Worm (Caenorhabditis elegans): ENCODE data around the gene T10B5.10.
"Not testable (repeated sequence)": the region's sequence is repeated elsewhere in the genome, so short reads cannot be mapped to it uniquely, and the experiment has no call there.

The T10B5.10 gene

DNA sequence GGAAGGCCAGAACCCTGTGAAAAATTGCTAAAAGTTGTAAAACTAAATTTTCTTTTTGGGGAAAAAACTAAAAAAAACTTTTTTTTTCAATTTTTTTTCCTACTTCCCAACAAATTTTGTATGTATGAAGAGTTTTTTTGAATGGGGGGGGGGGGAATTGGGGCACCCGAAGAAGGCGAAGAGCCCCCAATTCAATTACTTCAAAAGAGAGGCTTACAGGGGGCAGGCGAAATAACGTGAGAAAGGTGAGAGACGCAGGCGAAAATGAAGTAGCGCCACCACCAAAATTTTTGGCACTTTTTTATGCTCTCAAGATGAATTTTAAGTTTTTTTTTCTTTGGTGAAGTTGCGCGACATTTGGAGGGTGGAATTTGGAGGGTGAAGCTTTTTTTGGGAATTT is 6.9 kb upstream of the T10B5.10 start:
- TF ChIP-seq unc-62 (GFP tag; optimal IDR thresholded peaks at IDR 0.05) = no peak

DNA sequence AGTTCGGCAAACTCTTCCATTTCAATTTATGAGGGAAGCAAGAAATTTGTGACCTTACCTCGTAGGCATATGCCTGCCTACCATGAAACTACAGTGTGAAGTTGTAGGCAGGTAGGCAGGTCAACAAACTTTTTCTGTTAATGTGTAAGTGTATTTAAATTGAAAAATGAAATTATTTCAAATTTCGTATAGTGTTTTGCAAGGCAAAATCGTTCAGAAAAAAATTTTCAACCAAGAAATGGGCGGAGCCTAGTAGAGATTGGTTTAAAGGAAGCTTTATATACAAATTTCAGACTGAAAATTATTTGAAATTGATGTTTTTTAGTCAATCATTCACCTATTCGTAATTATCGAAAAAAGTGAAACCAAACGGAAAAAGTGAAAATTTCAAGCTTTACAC is 1.8 kb upstream of the T10B5.10 start:
- TF ChIP-seq unc-62 (GFP tag; optimal IDR thresholded peaks at IDR 0.05) = no peak

- no peak for TF ChIP-seq unc-62 (GFP tag; optimal IDR thresholded peaks at IDR 0.05)
Observed at ce11 chrV:1855087-1855486, 989 bp downstream of the T10B5.10 start.

DNA sequence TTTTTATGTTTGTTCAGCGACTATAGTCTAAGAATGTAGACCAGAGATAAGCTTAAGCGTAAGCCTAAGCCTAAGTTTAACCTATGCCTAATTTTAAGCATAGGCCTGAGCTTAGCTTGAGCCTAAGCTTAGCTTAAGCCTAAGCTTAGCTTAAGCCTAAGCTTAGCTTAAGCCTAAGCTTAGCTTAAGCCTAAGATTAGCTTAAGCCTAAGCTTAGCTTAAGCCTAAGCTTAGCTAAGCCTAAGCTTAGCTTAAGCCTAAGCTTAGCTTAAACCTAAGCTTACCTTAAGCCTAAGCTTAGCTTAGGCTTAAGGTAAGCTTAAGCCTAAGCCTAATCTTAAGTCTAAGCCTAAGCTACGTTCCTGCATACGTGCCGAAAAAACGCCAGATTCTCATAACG is 7.5 kb downstream of the T10B5.10 start:
- TF ChIP-seq unc-62 (GFP tag; optimal IDR thresholded peaks at IDR 0.05) = no peak

- TF ChIP-seq unc-62 (GFP tag; optimal IDR thresholded peaks at IDR 0.05) = no peak
Observed at ce11 chrV:1845977-1846376, 10.1 kb downstream of the T10B5.10 start, which contains the start of gene T10B5.7. TSS of gene T10B5.7 (plus strand) at chrV:1846201.

DNA sequence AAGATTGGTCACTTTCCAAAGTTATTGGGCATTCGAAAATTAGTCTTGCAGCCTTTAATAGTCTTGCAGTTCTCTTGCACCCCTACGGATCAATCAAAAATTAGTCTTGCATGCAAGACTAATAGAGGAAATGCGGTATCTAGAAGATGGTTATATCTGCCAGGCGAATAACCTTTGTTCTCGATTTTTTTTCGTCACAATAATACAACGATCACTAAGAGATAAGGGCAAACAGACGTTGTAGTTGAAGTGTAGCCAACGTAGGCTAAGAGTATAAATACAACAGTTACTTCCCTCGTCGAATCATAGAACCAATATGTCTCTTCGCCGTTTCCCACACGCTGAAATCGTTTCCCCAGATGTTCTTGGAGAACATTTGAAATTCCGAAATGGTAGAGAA is 14.3 kb downstream of the T10B5.10 start, which contains the start of gene T10B5.8:
Gene T10B5.8 (plus strand): TSS at position 301 of the 400 bp plus-strand sequence.
- no peak for TF ChIP-seq unc-62 (GFP tag; optimal IDR thresholded peaks at IDR 0.05)

DNA sequence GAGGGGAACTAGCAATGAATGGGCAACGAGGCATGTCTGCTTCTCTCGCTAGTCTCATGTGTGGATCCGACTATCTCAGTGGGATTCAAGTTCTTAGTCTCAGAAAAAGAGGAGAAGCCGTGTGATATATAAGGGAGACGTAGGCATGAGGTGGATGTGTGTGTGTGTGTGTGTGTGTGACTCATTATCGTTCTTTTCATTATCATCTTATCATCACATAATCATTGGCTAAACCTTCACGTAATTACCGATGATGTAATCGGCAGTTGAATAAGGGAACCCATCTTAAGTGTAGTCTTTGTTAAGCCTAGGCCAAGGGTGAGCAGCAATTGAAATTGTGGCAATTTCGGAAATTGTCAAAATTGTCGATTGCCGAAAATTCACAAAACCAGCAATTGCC is 26.1 kb downstream of the T10B5.10 start, which contains the start of gene Y32G9B.1:
Gene Y32G9B.1 (minus strand): TSS at position 101 of the 400 bp plus-strand sequence.
- TF ChIP-seq unc-62 (GFP tag; optimal IDR thresholded peaks at IDR 0.05) = no peak

DNA sequence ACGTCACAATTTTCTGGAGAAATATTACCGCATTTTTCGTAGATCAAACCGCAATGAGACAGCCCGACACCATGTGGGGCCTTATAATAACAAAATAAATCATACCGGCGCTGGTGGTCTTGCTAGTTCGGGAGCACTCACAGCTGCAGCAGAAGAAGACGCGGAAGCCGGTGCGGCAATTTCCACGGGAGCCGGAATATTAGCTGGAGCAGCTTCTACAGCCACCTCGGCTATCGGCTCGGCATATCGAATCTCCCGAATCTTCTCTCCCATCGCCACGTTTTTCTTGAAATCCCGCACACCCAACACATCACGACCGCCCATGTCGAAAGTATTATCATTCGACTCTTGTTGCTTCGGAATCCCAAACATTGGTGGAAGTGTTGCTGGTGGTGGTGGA is 31.5 kb downstream of the T10B5.10 start:
- no peak for TF ChIP-seq unc-62 (GFP tag; optimal IDR thresholded peaks at IDR 0.05)

- no peak for TF ChIP-seq unc-62 (GFP tag; optimal IDR thresholded peaks at IDR 0.05)
Observed at ce11 chrV:1821287-1821686, 34.8 kb downstream of the T10B5.10 start, which contains the start of the genes gly-7 and mrpl-39. TSS of gene gly-7 (minus strand) at chrV:1821323. TSS of gene mrpl-39 (plus strand) at chrV:1821579.

ce11 chrV:1820749-1821148 is 35.3 kb downstream of the T10B5.10 start:
- no peak for TF ChIP-seq unc-62 (GFP tag; optimal IDR thresholded peaks at IDR 0.05)

- no peak for TF ChIP-seq unc-62 (GFP tag; optimal IDR thresholded peaks at IDR 0.05)
Observed at ce11 chrV:1820016-1820415, 36.1 kb downstream of the T10B5.10 start.

DNA sequence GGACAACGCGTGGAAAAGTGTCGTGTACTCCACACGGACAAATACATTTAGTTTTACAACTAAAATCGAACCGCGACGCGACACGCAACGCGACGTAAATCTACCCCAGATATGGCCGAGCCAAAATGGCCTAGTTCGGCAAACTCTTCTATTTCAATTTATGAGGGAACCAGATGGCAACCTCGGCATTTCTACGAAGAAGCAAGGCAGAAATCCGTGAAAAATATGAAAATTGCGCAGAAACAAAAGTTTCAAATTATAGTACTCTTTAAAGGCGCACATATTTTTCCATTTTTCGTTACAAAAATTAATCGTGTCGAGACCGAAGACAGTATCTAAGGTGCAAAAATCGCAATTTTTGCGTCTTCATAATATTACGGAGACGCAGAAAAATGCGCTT is 41.3 kb downstream of the T10B5.10 start, which contains the start of gene Y46H3A.5:
Gene Y46H3A.5 (minus strand): TSS at position 101 of the 400 bp plus-strand sequence.
- not testable (repeated sequence) for TF ChIP-seq unc-62 (GFP tag; optimal IDR thresholded peaks at IDR 0.05)

DNA sequence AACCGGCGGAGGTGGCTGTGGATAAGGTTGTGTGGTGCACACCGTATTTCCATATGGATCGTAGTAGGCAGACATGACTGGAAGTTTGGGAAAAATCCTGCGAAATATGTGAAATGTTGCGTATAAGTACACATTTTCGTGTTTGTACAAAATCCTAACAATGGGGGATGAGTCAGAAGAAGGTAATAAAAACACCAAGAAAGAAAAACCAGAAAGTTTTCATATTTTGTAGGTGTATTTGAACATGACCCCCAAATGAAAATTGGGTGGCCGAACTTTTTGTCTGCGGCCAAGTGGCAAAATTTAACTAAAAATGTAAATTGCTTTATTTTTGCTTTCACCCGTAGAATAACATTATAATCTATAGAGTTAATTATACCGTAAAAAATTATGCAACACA is 45.0 kb downstream of the T10B5.10 start, which contains the start of gene Y46H3A.4:
Gene Y46H3A.4 (minus strand): TSS at position 101 of the 400 bp plus-strand sequence.
- no peak for TF ChIP-seq unc-62 (GFP tag; optimal IDR thresholded peaks at IDR 0.05)

DNA sequence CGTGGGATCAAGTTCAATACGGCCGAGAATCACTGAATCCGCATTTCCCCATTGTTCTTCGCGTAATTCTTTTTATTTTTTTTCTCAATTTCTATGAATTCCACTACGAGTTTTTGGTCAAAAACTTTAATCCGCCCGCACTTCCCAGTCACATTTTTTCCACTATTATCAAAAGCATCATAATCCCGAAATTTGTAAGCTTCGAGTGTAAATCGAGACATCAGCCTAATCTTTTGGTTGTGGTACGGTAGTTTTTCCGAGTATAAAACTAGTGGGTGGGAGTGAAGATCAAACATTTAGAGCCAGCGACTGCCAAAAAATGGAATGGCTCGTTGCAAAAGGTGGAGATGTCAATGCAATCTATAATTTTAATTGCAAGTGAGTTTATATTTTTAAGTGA is 48.9 kb downstream of the T10B5.10 start, which contains the start of gene srt-42:
Gene srt-42 (plus strand): TSS at position 301 of the 400 bp plus-strand sequence.
- no peak for TF ChIP-seq unc-62 (GFP tag; optimal IDR thresholded peaks at IDR 0.05)

DNA sequence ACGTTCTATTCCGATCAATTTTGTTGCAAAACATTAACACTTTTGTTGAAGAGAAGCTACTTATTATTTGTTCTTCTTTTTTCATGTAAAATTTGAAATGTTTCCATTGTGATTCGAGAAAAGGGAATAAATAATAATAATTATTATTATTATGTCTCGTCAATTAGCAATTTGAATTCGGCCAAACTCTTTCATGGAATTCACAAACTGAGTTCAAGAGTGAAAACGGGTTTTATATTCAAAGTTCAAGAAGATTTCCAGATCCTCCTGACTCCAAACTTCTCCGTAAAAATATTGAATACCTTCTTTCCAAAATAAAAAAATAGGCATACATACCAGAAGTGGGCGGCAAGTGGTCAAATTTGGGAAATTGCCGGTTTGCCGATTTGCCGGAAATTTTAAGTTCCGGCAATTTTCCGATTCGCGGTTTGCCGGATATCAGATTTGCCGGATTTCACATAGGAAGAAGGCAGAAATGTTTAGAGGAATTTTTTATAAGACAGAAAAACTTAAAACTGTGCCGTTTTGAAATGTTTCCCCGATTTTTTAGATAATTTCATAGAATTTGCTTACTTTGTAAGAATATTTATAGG is 50.3 kb downstream of the T10B5.10 start:
- TF ChIP-seq unc-62 (GFP tag; optimal IDR thresholded peaks at IDR 0.05) = no peak

- TF ChIP-seq unc-62 (GFP tag; optimal IDR thresholded peaks at IDR 0.05) = no peak
Observed at ce11 chrV:1804645-1805559, 51.2 kb downstream of the T10B5.10 start, which contains the start of the genes hsp-16.2 and hsp-16.41. TSS of gene hsp-16.2 (minus strand) at chrV:1804957. TSS of gene hsp-16.41 (plus strand) at chrV:1805178.
